Fruit fly (Drosophila melanogaster) Kc167 (cell line): ENCODE data around the gene SF1.

Source experiments
- Myc ChIP-seq: fragments of >200 bp; optimal IDR thresholded peaks from 2 replicates; lab custom pipeline; 2017; ENCODE audit warnings: missing external identifiers
- Sin3A ChIP-seq: fragments of >200 bp; optimal IDR thresholded peaks from 2 replicates; lab custom pipeline; 2018; ENCODE audit warnings: missing external identifiers
- h ChIP-seq: fragments of >200 bp; optimal IDR thresholded peaks from 3 replicates; lab custom pipeline; 2018; ENCODE audit warnings: missing external identifiers
- insv ChIP-seq: fragments of >200 bp; optimal IDR thresholded peaks from 3 replicates; lab custom pipeline; 2018; ENCODE audit warnings: missing external identifiers
- psq ChIP-seq: fragments of >200 bp; optimal IDR thresholded peaks from 2 replicates; lab custom pipeline; 2017; ENCODE audit warnings: missing external identifiers
- ttk ChIP-seq: sonication (Bioruptor generic); optimal IDR thresholded peaks from 2 replicates; lab custom pipeline; 2017; ENCODE audit warnings: missing external identifiers

Gene SF1

DNA sequence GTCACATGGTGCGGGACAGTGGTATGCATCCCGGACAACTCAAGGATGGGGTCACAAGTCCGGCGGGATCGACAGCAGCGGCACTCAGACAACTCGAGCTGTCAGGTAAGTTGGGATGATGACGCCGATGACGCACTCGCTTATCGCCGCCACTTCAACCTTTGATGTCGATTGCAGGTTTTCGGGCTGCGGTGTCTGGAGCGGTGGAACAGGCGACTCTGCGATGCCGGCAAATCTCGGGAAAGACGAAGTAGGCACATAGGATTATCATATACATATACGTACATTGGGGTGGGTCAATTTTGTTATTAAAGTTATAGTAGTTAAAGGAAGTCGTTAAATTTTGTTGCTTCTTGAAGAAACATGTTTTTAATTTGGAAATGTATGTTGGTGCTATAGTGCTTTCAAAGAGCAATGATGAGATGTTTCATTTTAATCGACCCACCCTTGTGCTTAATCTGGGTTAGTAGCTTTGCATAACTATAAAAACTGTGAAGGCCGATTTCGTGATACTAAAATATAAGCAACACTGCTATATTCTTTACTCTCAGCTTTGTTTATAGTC is 3.5 kb upstream of the SF1 start:
- no peak for TF ChIP-seq psq (lab: Kevin White, UChicago)
- TF ChIP-seq Sin3A: no peak
- no peak for TF ChIP-seq insv (lab: Kevin White, UChicago)
- TF ChIP-seq h: no peak

DNA sequence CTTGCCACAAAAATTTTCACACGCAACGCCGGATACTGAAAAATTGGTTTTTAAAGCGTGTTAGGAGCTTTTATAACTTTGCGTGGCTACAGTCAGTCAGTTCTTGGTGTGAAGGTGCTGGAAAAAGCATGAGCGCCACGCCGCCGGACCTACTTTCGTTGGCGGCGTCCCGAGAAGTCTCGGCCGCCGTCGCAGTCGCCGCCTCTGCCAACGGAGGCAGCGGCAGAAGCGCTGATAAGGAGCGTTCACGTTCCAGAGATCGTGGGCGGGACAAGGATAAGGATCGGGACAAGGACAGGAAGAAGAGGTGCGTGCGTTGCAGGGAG is 239 bp downstream of the SF1 start:
- TF ChIP-seq insv (lab: Kevin White, UChicago) (no peak), h (no peak), psq (lab: Kevin White, UChicago) (no peak), Myc (lab: Kevin White, UChicago) (no peak), Sin3A (no peak), ttk (no peak)

DNA sequence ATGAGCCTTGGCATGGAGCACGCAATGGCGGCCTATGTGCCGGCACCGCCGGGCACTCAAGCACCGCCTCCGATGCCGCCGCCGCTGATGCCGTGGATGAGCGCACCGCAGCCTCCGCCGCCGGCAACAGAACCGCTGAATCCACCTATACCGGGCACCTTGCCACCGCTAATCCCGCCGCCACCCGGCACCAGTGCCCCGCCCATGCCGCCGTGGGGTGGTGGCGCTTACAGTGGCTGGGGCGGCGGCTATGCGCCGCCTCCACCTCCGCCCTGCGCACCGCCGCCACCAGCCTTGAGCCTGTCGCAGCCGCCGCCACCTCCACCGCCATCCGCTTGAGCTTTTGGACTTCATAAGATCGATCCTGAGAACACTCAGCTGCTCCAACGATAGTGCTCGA is 4.4 kb downstream of the SF1 start:
- TF ChIP-seq psq (lab: Kevin White, UChicago) (no peak), Sin3A (no peak), h (no peak), Myc (lab: Kevin White, UChicago) (no peak), insv (lab: Kevin White, UChicago) (no peak), ttk (no peak)

DNA sequence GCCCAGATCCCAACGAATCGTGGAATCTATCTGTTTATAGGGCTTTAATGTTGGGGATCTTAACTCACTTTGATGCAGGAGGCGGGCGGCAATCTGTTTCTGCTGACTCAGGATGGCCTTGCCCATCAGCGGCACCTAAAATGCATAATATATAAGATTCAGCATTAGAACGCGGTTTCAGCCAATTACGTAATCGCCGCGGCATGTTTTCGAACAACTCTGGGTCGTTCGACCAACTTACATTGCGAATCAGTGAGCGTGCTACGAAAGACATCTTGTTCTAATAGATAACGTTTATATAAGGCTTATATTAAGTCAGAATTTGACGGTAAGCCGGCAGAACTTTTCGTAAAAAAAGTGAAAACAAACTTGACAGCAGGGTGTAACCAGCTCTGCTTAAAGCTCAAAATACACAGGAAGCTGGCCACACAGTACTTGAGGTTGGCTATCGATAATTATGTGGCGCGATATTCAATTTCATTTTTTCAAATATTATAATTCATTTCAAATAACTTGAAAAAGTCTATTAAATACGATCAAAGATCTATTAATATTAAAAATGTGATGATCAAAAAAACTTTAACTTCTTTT is 6.0 kb downstream of the SF1 start, which contains the start of gene Prx3:
Gene Prx3, minus strand, starts transcription at position 417 of the 591 bp plus-strand sequence.
- TF ChIP-seq Sin3A (no peak), ttk (no peak), insv (lab: Kevin White, UChicago) (no peak), Myc (lab: Kevin White, UChicago) (no peak), psq (lab: Kevin White, UChicago) (no peak), h (no peak)

DNA sequence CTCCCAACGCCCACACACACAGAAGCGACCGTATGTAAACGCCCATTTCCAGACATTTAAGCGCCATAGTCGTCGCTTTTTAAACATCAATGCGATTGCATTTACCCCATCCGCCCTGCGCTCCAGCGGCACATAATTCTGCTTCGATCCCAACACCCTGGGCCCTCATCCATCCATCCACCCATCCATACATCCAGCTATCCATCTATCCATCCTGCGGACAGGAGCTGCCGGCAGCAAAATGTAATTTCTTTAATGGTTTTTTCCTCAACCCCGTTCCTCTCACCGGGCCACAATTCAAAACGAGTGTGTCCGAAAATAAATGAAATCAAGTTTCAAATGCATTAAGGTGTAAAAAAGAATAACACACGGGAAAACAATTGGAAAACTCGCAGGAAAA is 9.8 kb downstream of the SF1 start:
- TF ChIP-seq ttk (no peak), h (no peak), psq (lab: Kevin White, UChicago) (no peak), insv (lab: Kevin White, UChicago) (no peak), Sin3A (no peak), Myc (lab: Kevin White, UChicago) (no peak)

DNA sequence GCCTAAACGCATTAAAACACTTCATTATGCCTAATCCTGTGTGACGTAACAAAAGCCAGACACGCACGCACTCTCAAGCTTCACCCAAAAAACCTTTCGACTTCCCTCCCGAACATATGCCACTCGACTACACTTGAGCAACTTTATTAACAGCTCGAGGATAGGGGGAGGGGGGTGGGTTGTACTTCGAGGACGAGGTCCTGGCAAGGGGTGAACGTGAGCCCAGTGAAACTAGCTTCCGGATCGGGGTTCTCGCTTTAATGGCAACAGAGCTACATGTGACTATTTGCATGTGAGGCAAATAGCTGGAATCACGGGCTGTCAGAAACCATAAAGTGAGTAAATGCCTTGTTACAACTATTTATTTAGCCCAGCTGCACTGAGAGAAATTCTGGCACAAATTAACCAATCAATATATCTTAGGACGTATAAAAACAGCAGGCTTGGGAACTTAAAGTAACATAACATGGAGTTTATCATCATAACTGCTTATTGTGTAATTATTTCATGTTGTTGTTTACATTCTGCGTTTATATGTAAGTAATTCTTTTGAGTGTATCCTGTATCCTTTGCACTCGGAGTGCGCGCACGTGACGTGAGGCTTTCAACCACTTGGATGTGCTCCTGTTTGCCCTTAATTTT is 10.7 kb downstream of the SF1 start:
- TF ChIP-seq psq (lab: Kevin White, UChicago) (no peak), h (no peak), ttk (no peak), insv (lab: Kevin White, UChicago) (no peak), Myc (lab: Kevin White, UChicago) (no peak), Sin3A (no peak)

DNA sequence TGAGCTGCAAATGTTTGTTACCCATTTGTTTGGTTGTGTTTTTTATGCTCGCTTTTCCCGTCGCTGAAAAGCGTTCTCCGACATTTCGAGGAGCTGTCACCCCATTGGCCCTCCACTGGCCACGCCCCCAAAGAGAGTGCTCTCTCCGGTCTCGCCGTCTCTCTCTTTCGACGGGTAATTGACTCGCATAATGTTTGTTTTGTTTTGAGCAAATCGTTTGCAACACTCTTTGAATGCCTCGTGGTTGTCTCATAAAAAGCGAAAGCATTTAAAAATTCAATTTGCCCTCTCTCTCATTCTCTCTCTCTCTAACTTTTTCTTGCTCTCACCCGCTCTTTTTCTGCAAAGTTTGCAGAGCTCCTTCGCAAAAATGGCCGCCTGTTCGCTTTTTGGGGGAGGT is 17.3 kb downstream of the SF1 start:
- TF ChIP-seq Sin3A (no peak), psq (lab: Kevin White, UChicago) (no peak), insv (lab: Kevin White, UChicago) (no peak), Myc (lab: Kevin White, UChicago) (no peak), h (no peak), ttk (no peak)

DNA sequence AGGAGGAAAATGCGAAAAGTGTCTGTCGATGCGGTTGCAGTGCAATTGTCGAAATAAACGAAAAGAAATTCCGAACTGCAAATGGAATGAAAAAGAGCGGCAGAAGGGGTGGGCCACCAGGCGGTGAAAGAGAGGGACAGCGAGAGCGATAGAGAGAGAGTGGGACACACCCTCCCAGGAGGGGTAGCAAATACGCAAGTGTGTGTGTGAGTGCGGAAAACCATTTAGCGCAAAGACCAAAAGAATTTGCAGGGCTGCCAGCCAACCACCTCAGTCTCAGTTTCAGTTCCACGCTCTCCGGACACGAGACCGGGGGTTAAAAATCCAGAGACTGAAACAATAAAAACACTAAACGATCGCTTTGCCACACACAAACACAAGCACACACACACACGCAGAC is 18.4 kb downstream of the SF1 start, which contains the start of gene Hmx:
Gene Hmx, plus strand, starts transcription at position 301 of the 400 bp plus-strand sequence.
- TF ChIP-seq h (no peak), psq (lab: Kevin White, UChicago) (no peak), ttk (no peak), insv (lab: Kevin White, UChicago) (no peak), Sin3A (no peak), Myc (lab: Kevin White, UChicago) (no peak)

DNA sequence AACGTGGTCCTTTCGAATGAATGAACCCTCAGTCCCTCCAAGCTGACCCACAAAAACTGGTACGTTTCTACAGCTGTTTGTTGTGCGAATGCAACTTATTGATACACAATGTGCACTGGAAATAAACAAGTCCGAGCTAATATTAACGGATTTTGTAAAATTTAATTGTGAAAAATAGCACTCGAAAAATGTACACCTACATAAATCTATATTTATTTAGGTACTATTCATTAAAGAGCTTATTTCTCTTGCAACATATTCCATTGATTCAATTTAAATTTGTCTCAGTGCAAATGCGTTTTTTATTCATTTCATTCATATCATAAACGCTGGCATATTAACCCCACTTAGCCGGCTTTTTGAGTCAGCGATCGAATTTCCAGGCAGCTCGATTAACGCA is 21.0 kb downstream of the SF1 start:
- no peak for TF ChIP-seq psq (lab: Kevin White, UChicago)

DNA sequence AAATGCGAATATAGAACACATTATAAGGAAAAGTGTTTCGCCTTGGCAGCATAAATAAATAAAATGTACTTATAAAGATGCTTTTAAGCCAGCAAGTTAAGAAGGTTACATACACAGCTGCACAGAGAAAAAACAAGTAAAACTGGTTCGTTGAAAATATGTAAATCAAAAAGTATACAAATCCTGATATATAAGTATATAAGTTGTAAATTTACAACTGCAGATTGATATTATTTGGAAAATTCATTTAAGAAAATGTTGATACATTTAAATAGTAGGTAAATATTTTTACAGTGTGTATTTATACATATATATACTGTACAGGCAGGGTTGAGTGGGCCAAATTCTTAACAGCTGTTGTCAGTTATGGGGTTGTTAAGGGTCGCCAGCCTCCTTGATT is 24.6 kb downstream of the SF1 start:
- TF ChIP-seq insv (lab: Kevin White, UChicago): no peak

DNA sequence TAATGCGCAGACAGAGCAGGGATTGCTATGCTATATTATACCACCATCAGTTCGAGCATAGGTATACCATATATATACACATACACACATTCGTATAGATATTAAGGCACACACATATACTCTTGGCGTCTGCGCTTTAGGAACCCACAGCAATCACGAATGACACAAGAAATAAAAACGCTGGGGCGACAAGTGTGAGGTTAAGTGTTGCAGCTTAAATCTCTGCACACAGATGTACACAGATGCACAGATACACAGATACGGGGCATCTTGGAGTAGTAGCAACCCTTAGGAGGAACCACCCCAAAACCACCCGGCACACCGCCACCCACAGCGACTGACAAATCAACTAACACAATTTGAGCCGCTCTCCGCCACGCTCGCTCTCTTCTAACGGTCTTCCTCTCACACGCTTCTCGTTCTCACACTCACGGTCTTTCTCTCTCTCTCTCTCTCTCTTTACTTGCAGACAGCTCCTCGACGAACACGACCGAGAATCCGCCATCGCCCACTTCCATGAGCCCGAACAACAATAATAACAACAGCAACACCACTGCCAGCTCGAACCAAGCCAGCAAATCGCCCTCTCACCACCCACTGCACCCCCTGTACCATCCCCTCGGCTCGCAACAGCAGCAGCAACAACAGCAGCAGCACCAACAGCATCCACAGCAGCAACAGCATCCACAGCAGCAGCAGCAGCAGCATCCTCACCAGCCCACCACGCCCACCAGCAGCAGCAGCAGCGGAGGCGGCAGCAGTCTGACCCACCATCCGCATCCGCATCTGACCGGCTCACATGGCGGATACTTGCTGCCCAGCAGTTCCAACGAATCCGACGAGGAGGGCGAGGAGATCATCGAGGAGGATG is 26.6 kb downstream of the SF1 start:
- no peak for TF ChIP-seq psq (lab: Kevin White, UChicago)

DNA sequence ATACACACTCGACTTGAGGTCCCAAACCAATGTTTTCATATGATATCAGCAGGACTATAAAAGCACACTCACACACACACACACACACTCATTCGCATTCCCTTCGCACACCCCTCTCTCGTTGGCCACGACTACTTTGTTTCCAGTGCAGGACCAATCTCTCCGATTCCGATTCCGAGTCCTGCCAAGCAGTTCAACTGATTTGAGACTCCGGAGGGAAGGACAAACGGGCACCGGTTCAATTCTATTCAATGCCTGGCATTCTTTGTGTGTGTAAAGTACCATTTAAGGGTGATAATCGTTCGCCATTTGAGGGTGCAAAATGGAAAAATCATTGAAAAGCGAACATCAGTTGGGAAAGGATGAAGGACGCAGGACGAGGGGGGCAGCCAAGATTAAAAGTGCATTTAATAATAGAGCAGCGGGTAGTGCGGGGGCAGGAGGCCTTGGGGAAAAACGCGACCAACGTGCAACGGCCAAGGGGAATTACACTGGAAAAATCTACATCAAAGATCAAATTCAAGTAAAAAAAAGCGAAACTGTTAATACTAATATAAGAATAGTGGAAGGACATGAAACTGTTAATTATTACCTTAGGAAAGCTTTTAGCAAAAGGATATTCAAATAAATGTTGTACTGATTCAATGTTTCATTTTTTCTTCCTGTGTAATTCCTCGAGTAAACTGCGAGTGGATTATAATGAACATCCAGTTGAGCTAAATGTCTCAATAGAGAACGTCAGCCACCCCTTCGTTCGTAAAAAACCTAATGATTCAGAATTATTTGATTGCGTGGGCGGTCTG is 43.6 kb downstream of the SF1 start:
- TF ChIP-seq Sin3A: no peak
- no peak for TF ChIP-seq ttk
- TF ChIP-seq Myc (lab: Kevin White, UChicago): no peak
- no peak for TF ChIP-seq psq (lab: Kevin White, UChicago)
- TF ChIP-seq h: no peak
- TF ChIP-seq insv (lab: Kevin White, UChicago): no peak
